Worm (Caenorhabditis elegans) whole organism, L1 larva: ENCODE measurements around the gene W02G9.4.
A peak's percentile ranks its signal among the peaks of the same experiment; 100 is the strongest.

ENCODE experiments used
- C34B4.2 ChIP-seq: sonication (generic microtip); optimal IDR thresholded peaks from 2 replicates; lab custom pipeline; 2017; ENCODE audit warnings: mild to moderate bottlenecking, missing genetic modification characterization, missing compliant biosample characterization
- F16B12.6 ChIP-seq: fragments of 150-350 bp; optimal IDR thresholded peaks from 2 replicates; lab custom pipeline; 2014; ENCODE audit warnings: missing biosample characterization, missing genetic modification characterization
- Y116A8C.19 ChIP-seq: sonication (generic microtip); optimal IDR thresholded peaks from 2 replicates; lab custom pipeline; 2016; ENCODE audit warnings: missing compliant biosample characterization, missing genetic modification characterization, borderline replicate concordance
- blmp-1 ChIP-seq: fragments of 150-350 bp; optimal IDR thresholded peaks from 2 replicates; lab custom pipeline; 2014; ENCODE audit warnings: missing biosample characterization, missing genetic modification characterization
- ceh-63 ChIP-seq: fragments of 200-800 bp; sonication (Bioruptor generic); optimal IDR thresholded peaks from 2 replicates; lab custom pipeline; 2018; ENCODE audit warnings: mild to moderate bottlenecking, missing genetic modification characterization, missing compliant biosample characterization
- ceh-8 ChIP-seq: fragments of 200-800 bp; sonication (Bioruptor generic); optimal IDR thresholded peaks from 2 replicates; lab custom pipeline; 2018; ENCODE audit warnings: mild to moderate bottlenecking, missing genetic modification characterization, moderate library complexity, missing compliant biosample characterization
- ceh-82 ChIP-seq, 3 experiments: fragments of 150-350 bp in 1 of 3; sonication (generic microtip) in 2 of 3; optimal IDR thresholded peaks; 2 replicates each; lab custom pipeline; 2014 to 2017; ENCODE audit warnings: missing biosample characterization in 3 of 3, missing genetic modification characterization in 3 of 3
- ceh-88 ChIP-seq: fragments of 200-800 bp; sonication (Bioruptor generic); IDR thresholded peaks from 2 replicates; pipeline ENCODE4 v1.3.6; 2022; ENCODE audit warnings: missing genetic modification characterization, missing compliant biosample characterization
- ceh-90 ChIP-seq: sonication (generic microtip); optimal IDR thresholded peaks from 2 replicates; lab custom pipeline; 2016; ENCODE audit warnings: missing genetic modification characterization, missing compliant biosample characterization
- ces-1 ChIP-seq: fragments of 150-350 bp; optimal IDR thresholded peaks from 2 replicates; lab custom pipeline; 2014; ENCODE audit warnings: missing biosample characterization, missing genetic modification reagents, missing genetic modification characterization
- egl-13 ChIP-seq: sonication (generic microtip); optimal IDR thresholded peaks from 2 replicates; lab custom pipeline; 2016; ENCODE audit warnings: missing genotype, missing genetic modification reagents, missing genetic modification characterization, missing compliant biosample characterization
- egl-27 ChIP-seq, 2 experiments: fragments of 150-350 bp in 1 of 2; sonication (generic microtip); optimal IDR thresholded peaks; 3 replicates each; lab custom pipeline; 2017 to 2018; ENCODE audit warnings: missing biosample characterization in 2 of 2, missing genetic modification characterization in 2 of 2, missing genetic modification reagents in 2 of 2
- elt-2 ChIP-seq: sonication (generic microtip); optimal IDR thresholded peaks from 2 replicates; lab custom pipeline; 2016; ENCODE audit warnings: missing genetic modification characterization, mild to moderate bottlenecking, inconsistent platforms, missing compliant biosample characterization, missing genetic modification reagents
- elt-3 ChIP-seq, 6 experiments: fragments of 150-350 bp in 1 of 6; sonication (generic microtip); optimal IDR thresholded peaks; 2 replicates each; lab custom pipeline; 2017 to 2018; ENCODE audit warnings: missing biosample characterization in 6 of 6, missing genetic modification characterization in 6 of 6, inconsistent platforms in 1 of 6
- fkh-10 ChIP-seq: sonication (generic microtip); optimal IDR thresholded peaks from 2 replicates; lab custom pipeline; 2017; ENCODE audit warnings: missing biosample characterization, missing genetic modification reagents, missing genetic modification characterization
- fkh-4 ChIP-seq: sonication (generic microtip); optimal IDR thresholded peaks from 2 replicates; lab custom pipeline; 2016; ENCODE audit warnings: missing compliant biosample characterization, missing genetic modification characterization, borderline replicate concordance
- fos-1 ChIP-seq: fragments of 150-350 bp; optimal IDR thresholded peaks from 2 replicates; lab custom pipeline; 2014; ENCODE audit warnings: missing biosample characterization, missing genetic modification characterization
- grh-1 ChIP-seq: fragments of 200-800 bp; sonication (Bioruptor generic); IDR thresholded peaks from 2 replicates; pipeline ENCODE4 v1.3.6; 2022; ENCODE audit warnings: missing genetic modification reagents, missing genetic modification characterization, missing compliant biosample characterization
- hlh-17 ChIP-seq: fragments of 200-800 bp; sonication (Bioruptor generic); optimal IDR thresholded peaks from 2 replicates; lab custom pipeline; 2018; ENCODE audit warnings: missing genetic modification characterization, mild to moderate bottlenecking, missing compliant biosample characterization, moderate library complexity, borderline replicate concordance
- hpl-2 ChIP-seq: fragments of 150-350 bp; optimal IDR thresholded peaks from 2 replicates; lab custom pipeline; 2014; ENCODE audit warnings: missing biosample characterization, missing genetic modification reagents, missing genetic modification characterization
- irx-1 ChIP-seq: sonication (generic microtip); optimal IDR thresholded peaks from 2 replicates; lab custom pipeline; 2016; ENCODE audit warnings: missing genetic modification characterization, missing compliant biosample characterization
- isw-1 ChIP-seq: fragments of 200-800 bp; sonication (Bioruptor generic); IDR thresholded peaks from 2 replicates; pipeline ENCODE4 v1.3.6; 2022; ENCODE audit warnings: missing genetic modification characterization, missing compliant biosample characterization
- jun-1 ChIP-seq: fragments of 150-350 bp; optimal IDR thresholded peaks from 2 replicates; lab custom pipeline; 2014; ENCODE audit warnings: missing biosample characterization, missing genetic modification reagents, missing genetic modification characterization
- lin-13 ChIP-seq: fragments of 150-350 bp; optimal IDR thresholded peaks from 2 replicates; lab custom pipeline; 2014; ENCODE audit warnings: missing biosample characterization, missing genetic modification reagents, missing genetic modification characterization
- lin-35 ChIP-seq, 2 experiments: fragments of 150-350 bp; optimal IDR thresholded peaks; 2 replicates each; lab custom pipeline; 2014; ENCODE audit warnings: missing biosample characterization in 2 of 2, missing genetic modification characterization in 2 of 2, missing genetic modification reagents in 2 of 2
- lsy-2 ChIP-seq, 2 experiments: fragments of 150-350 bp; optimal IDR thresholded peaks; 2 replicates each; lab custom pipeline; 2014; ENCODE audit warnings: missing biosample characterization in 2 of 2, missing genetic modification characterization in 2 of 2
- mab-9 ChIP-seq: fragments of 200-800 bp; sonication (Bioruptor generic); IDR thresholded peaks from 2 replicates; pipeline ENCODE4 v1.3.6; 2022; ENCODE audit warnings: missing genetic modification reagents, missing genetic modification characterization, missing compliant biosample characterization
- mef-2 ChIP-seq: fragments of 150-350 bp; optimal IDR thresholded peaks from 2 replicates; lab custom pipeline; 2014; ENCODE audit warnings: missing biosample characterization, missing genetic modification characterization
- nhr-12 ChIP-seq: sonication (generic microtip); optimal IDR thresholded peaks from 2 replicates; lab custom pipeline; 2017; ENCODE audit warnings: missing biosample characterization, missing genetic modification characterization
- nhr-19 ChIP-seq: fragments of 200-800 bp; sonication (Bioruptor generic); conservative IDR thresholded peaks from 2 replicates; pipeline ENCODE4 v1.3.6; 2022; ENCODE audit warnings: missing genetic modification characterization, missing compliant biosample characterization
- nhr-20 ChIP-seq: sonication (generic microtip); optimal IDR thresholded peaks from 2 replicates; lab custom pipeline; 2016; ENCODE audit warnings: mild to moderate bottlenecking, missing genetic modification characterization, missing compliant biosample characterization
- nhr-28 ChIP-seq: fragments of 150-350 bp; optimal IDR thresholded peaks from 2 replicates; lab custom pipeline; 2014; ENCODE audit warnings: missing biosample characterization, missing genetic modification characterization
- nhr-47 ChIP-seq: sonication (generic microtip); optimal IDR thresholded peaks from 2 replicates; lab custom pipeline; 2016; ENCODE audit warnings: mild to moderate bottlenecking, missing genetic modification characterization, moderate library complexity, missing compliant biosample characterization
- nhr-71 ChIP-seq: sonication (generic microtip); optimal IDR thresholded peaks from 2 replicates; lab custom pipeline; 2016; ENCODE audit warnings: mild to moderate bottlenecking, missing genetic modification characterization, moderate library complexity, missing compliant biosample characterization
- nhr-77 ChIP-seq: fragments of 150-350 bp; optimal IDR thresholded peaks from 2 replicates; lab custom pipeline; 2014; ENCODE audit warnings: missing biosample characterization, missing genetic modification characterization
- nhr-84 ChIP-seq: sonication (generic microtip); optimal IDR thresholded peaks from 2 replicates; lab custom pipeline; 2017; ENCODE audit warnings: missing biosample characterization, missing genetic modification characterization
- nhr-85 ChIP-seq: sonication (generic microtip); peaks from one replicate; lab custom pipeline; 2016; ENCODE audit warnings: missing genetic modification characterization, inconsistent platforms, missing compliant biosample characterization
- nhr-90 ChIP-seq: sonication (generic microtip); optimal IDR thresholded peaks from 2 replicates; lab custom pipeline; 2016; ENCODE audit warnings: mild to moderate bottlenecking, missing genetic modification characterization, missing compliant biosample characterization; ENCODE audit not compliant: poor library complexity
- pag-3 ChIP-seq: sonication (generic microtip); optimal IDR thresholded peaks from 2 replicates; lab custom pipeline; 2017; ENCODE audit warnings: missing genetic modification characterization, mild to moderate bottlenecking, missing compliant biosample characterization, antibody characterized with exemption, borderline replicate concordance; ENCODE audit not compliant: insufficient read depth
- pqm-1 ChIP-seq: sonication (generic microtip); optimal IDR thresholded peaks from 3 replicates; lab custom pipeline; 2017; ENCODE audit warnings: missing biosample characterization, missing genetic modification characterization
- skn-1 ChIP-seq: fragments of 150-350 bp; optimal IDR thresholded peaks from 2 replicates; lab custom pipeline; 2014; ENCODE audit warnings: missing biosample characterization, missing genetic modification characterization
- snpc-4 ChIP-seq: fragments of 150-350 bp; optimal IDR thresholded peaks from 2 replicates; lab custom pipeline; 2014; ENCODE audit warnings: missing biosample characterization, missing genetic modification characterization
- snu-23 ChIP-seq: sonication (generic microtip); optimal IDR thresholded peaks from 2 replicates; lab custom pipeline; 2016; ENCODE audit warnings: missing genetic modification characterization, missing compliant biosample characterization
- sox-4 ChIP-seq: sonication (generic microtip); optimal IDR thresholded peaks from 2 replicates; lab custom pipeline; 2016; ENCODE audit warnings: missing genetic modification characterization, missing compliant biosample characterization
- sptf-1 ChIP-seq: fragments of 150-350 bp; optimal IDR thresholded peaks from 2 replicates; lab custom pipeline; 2014; ENCODE audit warnings: missing biosample characterization, missing genetic modification characterization
- sup-37 ChIP-seq: fragments of 200-800 bp; sonication (Bioruptor generic); optimal IDR thresholded peaks from 2 replicates; lab custom pipeline; 2018; ENCODE audit warnings: mild to moderate bottlenecking, missing genetic modification characterization, missing compliant biosample characterization
- tbx-2 ChIP-seq: sonication (generic microtip); optimal IDR thresholded peaks from 2 replicates; lab custom pipeline; 2016; ENCODE audit warnings: missing genetic modification characterization, missing compliant biosample characterization
- unc-30 ChIP-seq: sonication (generic microtip); optimal IDR thresholded peaks from 2 replicates; lab custom pipeline; 2017; ENCODE audit warnings: missing biosample characterization, missing genetic modification characterization
- unc-62 ChIP-seq: fragments of 150-350 bp; optimal IDR thresholded peaks from 2 replicates; lab custom pipeline; 2014; ENCODE audit warnings: missing biosample characterization, missing genetic modification reagents, missing genetic modification characterization
- unc-86 ChIP-seq: sonication (generic microtip); optimal IDR thresholded peaks from 2 replicates; lab custom pipeline; 2016; ENCODE audit warnings: missing genetic modification characterization, missing compliant biosample characterization
- unc-98 ChIP-seq: fragments of 200-800 bp; sonication (Bioruptor generic); IDR thresholded peaks from 2 replicates; pipeline ENCODE4 v1.3.6; 2022; ENCODE audit warnings: missing genetic modification characterization, missing compliant biosample characterization
- vab-15 ChIP-seq: sonication (generic microtip); optimal IDR thresholded peaks from 2 replicates; lab custom pipeline; 2017; ENCODE audit warnings: missing genotype, mild to moderate bottlenecking, missing genetic modification characterization, missing compliant biosample characterization
- zag-1 ChIP-seq: fragments of 150-350 bp; optimal IDR thresholded peaks from 2 replicates; lab custom pipeline; 2014; ENCODE audit warnings: missing biosample characterization, missing genetic modification characterization
- zip-4 ChIP-seq: fragments of 200-800 bp; sonication (Bioruptor generic); optimal IDR thresholded peaks from 2 replicates; lab custom pipeline; 2018; ENCODE audit warnings: mild to moderate bottlenecking, missing genetic modification characterization, moderate library complexity, missing compliant biosample characterization

The W02G9.4 gene

ce11 chrV:2673807-2674206 is 7.1 kb downstream of the W02G9.4 start (continued):
- TF ChIP-seq ceh-8 (GFP tag; lab: Kevin White, UChicago) (no peak), nhr-12 (tag; lab: Kevin White, UChicago) (no peak), F16B12.6 (tag; lab: Kevin White, UChicago) (no peak), nhr-84 (tag; lab: Kevin White, UChicago) (no peak), nhr-77 (tag; lab: Kevin White, UChicago) (no peak), nhr-47 (peak; percentile 59), hlh-17 (GFP tag; lab: Kevin White, UChicago) (no peak), mab-9 (no peak), egl-13 (no peak), nhr-19 (GFP tag; lab: Robert Waterston, UW) (no peak), ceh-82 (tag; optimal IDR thresholded peaks at IDR 0.05; lab: Kevin White, UChicago) (peak in 2 of 3 experiments; percentile 31 to 37), sptf-1 (no peak), tbx-2 (tag; lab: Kevin White, UChicago) (peak; percentile 14), C34B4.2 (no peak), nhr-20 (tag; lab: Kevin White, UChicago) (peak; percentile 59), blmp-1 (tag; lab: Kevin White, UChicago) (peak; percentile 27), egl-27 (tag; optimal IDR thresholded peaks at IDR 0.05; lab: Kevin White, UChicago) (no peak), zip-4 (GFP tag; lab: Kevin White, UChicago) (no peak), pqm-1 (tag; lab: Kevin White, UChicago) (no peak), elt-2 (tag; lab: Kevin White, UChicago) (no peak), Y116A8C.19 (no peak), nhr-85 (tag; lab: Kevin White, UChicago) (peak; percentile 36), unc-62 (GFP tag; lab: Kevin White, UChicago) (no peak), pag-3 (tag; lab: Kevin White, UChicago) (no peak), ceh-90 (tag; lab: Kevin White, UChicago) (no peak), sup-37 (GFP tag; lab: Kevin White, UChicago) (no peak), snu-23 (peak; percentile 53), nhr-28 (tag; lab: Kevin White, UChicago) (no peak), irx-1 (tag; lab: Kevin White, UChicago) (peak; percentile 2), vab-15 (tag; lab: Kevin White, UChicago) (no peak), fkh-4 (tag; lab: Kevin White, UChicago) (no peak), nhr-71 (tag; lab: Kevin White, UChicago) (peak; percentile 47), unc-98 (no peak), ceh-88 (GFP tag; lab: Robert Waterston, UW) (no peak), fkh-10 (GFP tag; lab: Kevin White, UChicago) (peak; percentile 4), fos-1 (tag; lab: Kevin White, UChicago) (no peak), ceh-63 (GFP tag; lab: Kevin White, UChicago) (no peak), zag-1 (tag; lab: Kevin White, UChicago) (no peak), sox-4 (tag; lab: Kevin White, UChicago) (no peak), lin-13 (GFP tag; lab: Kevin White, UChicago) (no peak), lin-35 (GFP tag; optimal IDR thresholded peaks at IDR 0.05; lab: Kevin White, UChicago) (peak; percentile 32 to 61), unc-30 (tag; lab: Kevin White, UChicago) (no peak), lsy-2 (tag; optimal IDR thresholded peaks at IDR 0.05; lab: Kevin White, UChicago) (peak; percentile 30 to 59), hpl-2 (GFP tag; lab: Kevin White, UChicago) (no peak), ces-1 (GFP tag; lab: Kevin White, UChicago) (no peak), jun-1 (tag; lab: Kevin White, UChicago) (peak; percentile 29), nhr-90 (tag; lab: Kevin White, UChicago) (peak; percentile 53), snpc-4 (tag; lab: Kevin White, UChicago) (no peak), grh-1 (GFP tag; lab: Robert Waterston, UW) (no peak), isw-1 (no peak), mef-2 (tag; lab: Kevin White, UChicago) (no peak), skn-1 (tag; lab: Kevin White, UChicago) (peak; percentile 15), unc-86 (tag; lab: Kevin White, UChicago) (no peak), elt-3 (tag; optimal IDR thresholded peaks at IDR 0.05; lab: Kevin White, UChicago) (no peak)
